Fruit fly (Drosophila melanogaster) whole organism, embryonic: Measurements from ENCODE around the gene Bap111.

Experiments
- CG1024 ChIP-seq: fragments of 200-800 bp; sonication (Bioruptor generic); IDR thresholded peaks from 2 replicates; pipeline ENCODE4 v1.3.6; 2022; ENCODE audit warnings: missing biosample characterization, missing genetic modification characterization
- CG10321 ChIP-seq: fragments of 200-800 bp; sonication (Bioruptor generic); IDR thresholded peaks from 2 replicates; pipeline ENCODE4 v1.3.6; 2022; ENCODE audit warnings: missing biosample characterization, missing genetic modification characterization
- CG10654 ChIP-seq: fragments of 200-800 bp; sonication (Bioruptor generic); optimal IDR thresholded peaks from 2 replicates; lab custom pipeline; 2016; ENCODE audit warnings: missing biosample characterization, missing genetic modification characterization
- CG11093 ChIP-seq: fragments of 200-800 bp; sonication (Bioruptor generic); IDR thresholded peaks from 3 replicates; pipeline ENCODE4 v1.3.6; 2022; ENCODE audit warnings: missing biosample characterization, missing genetic modification characterization
- CG12769 ChIP-seq: fragments of 200-800 bp; sonication (Bioruptor generic); optimal IDR thresholded peaks from 2 replicates; lab custom pipeline; 2019; ENCODE audit warnings: missing biosample characterization, mild to moderate bottlenecking, missing genetic modification characterization, moderate library complexity
- CG15479 ChIP-seq: fragments of 200-800 bp; sonication (Bioruptor generic); optimal IDR thresholded peaks from 3 replicates; lab custom pipeline; 2019; ENCODE audit warnings: missing biosample characterization, mild to moderate bottlenecking, missing genetic modification characterization, moderate library complexity
- CG4360 ChIP-seq: fragments of 200-800 bp; sonication (Bioruptor generic); IDR thresholded peaks from 2 replicates; pipeline ENCODE4 v1.3.6; 2022; ENCODE audit warnings: missing biosample characterization, missing genetic modification characterization
- CG4707 ChIP-seq: fragments of 200-800 bp; sonication (Bioruptor generic); optimal IDR thresholded peaks from 2 replicates; lab custom pipeline; 2018; ENCODE audit warnings: missing biosample characterization, mild to moderate bottlenecking, missing genetic modification characterization, moderate library complexity
- CG6689 ChIP-seq: fragments of 200-800 bp; sonication (Bioruptor generic); IDR thresholded peaks from 2 replicates; pipeline ENCODE4 v1.3.6; 2022; ENCODE audit warnings: missing biosample characterization, missing genetic modification characterization
- CG7372 ChIP-seq: fragments of 200-800 bp; sonication (Bioruptor generic); IDR thresholded peaks from 2 replicates; pipeline ENCODE4 v1.3.6; 2022; ENCODE audit warnings: missing biosample characterization, missing genetic modification characterization
- CG8290 ChIP-seq, 3 experiments: fragments of 200-800 bp; sonication (Bioruptor generic); optimal IDR thresholded peaks; 2 replicates each; lab custom pipeline; 2016 to 2019; ENCODE audit warnings: missing biosample characterization in 3 of 3, missing genetic modification characterization in 3 of 3, mild to moderate bottlenecking in 2 of 3, moderate library complexity in 1 of 3
- CG8944 ChIP-seq: fragments of 200-800 bp; sonication (Bioruptor generic); optimal IDR thresholded peaks from 3 replicates; lab custom pipeline; 2016; ENCODE audit warnings: missing biosample characterization, missing genetic modification characterization
- CG9727 ChIP-seq: fragments of 200-800 bp; sonication (Bioruptor generic); optimal IDR thresholded peaks from 3 replicates; lab custom pipeline; 2017; ENCODE audit warnings: missing biosample characterization, mild to moderate bottlenecking, missing genetic modification characterization
- Ets65A ChIP-seq: fragments of 200-800 bp; sonication (Bioruptor generic); peaks from one replicate; lab custom pipeline; 2016; ENCODE audit warnings: missing biosample characterization, missing genetic modification characterization
- Fer3 ChIP-seq: fragments of 200-800 bp; sonication (Bioruptor generic); optimal IDR thresholded peaks from 2 replicates; lab custom pipeline; 2018; ENCODE audit warnings: missing biosample characterization, mild to moderate bottlenecking, missing genetic modification characterization, moderate library complexity
- HLH54F ChIP-seq: fragments of 200-800 bp; sonication (Bioruptor generic); optimal IDR thresholded peaks from 3 replicates; lab custom pipeline; 2016; ENCODE audit warnings: missing biosample characterization, missing genetic modification characterization
- Hmr ChIP-seq: fragments of 200-800 bp; sonication (Bioruptor generic); optimal IDR thresholded peaks from 3 replicates; lab custom pipeline; 2017; ENCODE audit warnings: mild to moderate bottlenecking, missing biosample characterization, missing genetic modification reagents, missing genetic modification characterization
- Med ChIP-seq: fragments of 200-800 bp; sonication (Bioruptor generic); peaks from one replicate; lab custom pipeline; 2016; ENCODE audit warnings: missing biosample characterization, missing genetic modification characterization, mild to moderate bottlenecking, inconsistent platforms, moderate library complexity
- Pdp1 ChIP-seq, 2 experiments: fragments of 200-800 bp; sonication (Bioruptor generic); optimal IDR thresholded peaks; 3 replicates each; lab custom pipeline; 2016; ENCODE audit warnings: missing biosample characterization in 2 of 2, missing genetic modification characterization in 2 of 2, mild to moderate bottlenecking in 1 of 2, moderate library complexity in 1 of 2
- Poxn ChIP-seq: fragments of 200-800 bp; sonication (Bioruptor generic); IDR thresholded peaks from 2 replicates; pipeline ENCODE4 v1.3.6; 2022; ENCODE audit warnings: missing biosample characterization, missing genetic modification characterization
- Ptx1 ChIP-seq: fragments of 200-800 bp; sonication (Bioruptor generic); IDR thresholded peaks from 2 replicates; pipeline ENCODE4 v1.3.6; 2022; ENCODE audit warnings: missing biosample characterization, missing genetic modification characterization
- Sin3A ChIP-seq: fragments of >200 bp; optimal IDR thresholded peaks from 2 replicates; lab custom pipeline; 2018
- TFAM ChIP-seq: fragments of 200-800 bp; sonication (Bioruptor generic); optimal IDR thresholded peaks from 2 replicates; lab custom pipeline; 2017; ENCODE audit warnings: missing biosample characterization, missing genetic modification characterization, inconsistent platforms
- Trl ChIP-seq, 3 experiments: fragments of >200 bp in 2 of 3; fragments of 200-800 bp in 1 of 3; sonication (Bioruptor generic) in 1 of 3; optimal IDR thresholded peaks; 2 replicates in 1 of 3; 3 replicates in 2 of 3; lab custom pipeline; 2016 to 2017; ENCODE audit warnings: missing biosample characterization in 1 of 3, missing genetic modification characterization in 1 of 3
- ac ChIP-seq: fragments of 200-800 bp; sonication (Bioruptor generic); optimal IDR thresholded peaks from 3 replicates; lab custom pipeline; 2017; ENCODE audit warnings: missing biosample characterization, mild to moderate bottlenecking, missing genetic modification characterization
- bab2 ChIP-seq: fragments of 200-800 bp; sonication (Bioruptor generic); optimal IDR thresholded peaks from 2 replicates; lab custom pipeline; 2016; ENCODE audit warnings: missing biosample characterization, missing genetic modification characterization
- bsh ChIP-seq, 2 experiments: fragments of 200-800 bp; sonication (Bioruptor generic); optimal IDR thresholded peaks; 2 replicates each; lab custom pipeline; 2017 to 2018; ENCODE audit warnings: mild to moderate bottlenecking in 2 of 2, missing biosample characterization in 2 of 2, missing genetic modification characterization in 2 of 2, moderate library complexity in 1 of 2
- caup ChIP-seq: fragments of 200-800 bp; sonication (Bioruptor generic); optimal IDR thresholded peaks from 3 replicates; lab custom pipeline; 2017; ENCODE audit warnings: missing biosample characterization, mild to moderate bottlenecking, missing genetic modification characterization, moderate library complexity; ENCODE audit not compliant: severe bottlenecking
- chinmo ChIP-seq: fragments of 200-800 bp; sonication (Bioruptor generic); IDR thresholded peaks from 4 replicates; pipeline ENCODE4 v1.3.6; 2022; ENCODE audit warnings: missing biosample characterization, missing genetic modification characterization; ENCODE audit not compliant: partially characterized antibody
- ci ChIP-seq: fragments of 200-800 bp; sonication (Bioruptor generic); IDR thresholded peaks from 3 replicates; pipeline ENCODE4 v1.3.6; 2022; ENCODE audit warnings: missing biosample characterization, missing genetic modification characterization
- en ChIP-seq: fragments of 200-800 bp; sonication (Bioruptor generic); optimal IDR thresholded peaks from 2 replicates; lab custom pipeline; 2016; ENCODE audit warnings: missing biosample characterization, missing genetic modification characterization
- ewg ChIP-seq: fragments of 200-800 bp; sonication (Bioruptor generic); optimal IDR thresholded peaks from 3 replicates; lab custom pipeline; 2017; ENCODE audit warnings: mild to moderate bottlenecking, missing biosample characterization, missing genetic modification reagents, missing genetic modification characterization
- exex ChIP-seq: fragments of 200-800 bp; sonication (Bioruptor generic); optimal IDR thresholded peaks from 4 replicates; lab custom pipeline; 2018; ENCODE audit warnings: missing biosample characterization, mild to moderate bottlenecking, missing genetic modification characterization, moderate library complexity
- gcm2 ChIP-seq: fragments of 200-800 bp; sonication (Bioruptor generic); optimal IDR thresholded peaks from 2 replicates; lab custom pipeline; 2016; ENCODE audit warnings: missing biosample characterization, missing genetic modification characterization
- grn ChIP-seq: fragments of 200-800 bp; sonication (Bioruptor generic); optimal IDR thresholded peaks from 3 replicates; lab custom pipeline; 2017; ENCODE audit warnings: missing biosample characterization, missing genetic modification characterization
- h ChIP-seq: fragments of >200 bp; optimal IDR thresholded peaks from 2 replicates; lab custom pipeline; 2017
- hbn ChIP-seq: fragments of 200-800 bp; sonication (Bioruptor generic); IDR thresholded peaks from 2 replicates; pipeline ENCODE4 v1.3.6; 2022; ENCODE audit warnings: missing biosample characterization, missing genetic modification characterization; ENCODE audit not compliant: partially characterized antibody
- nmo ChIP-seq: fragments of 200-800 bp; sonication (Bioruptor generic); optimal IDR thresholded peaks from 2 replicates; lab custom pipeline; 2018; ENCODE audit warnings: missing biosample characterization, mild to moderate bottlenecking, missing genetic modification characterization, moderate library complexity
- pan ChIP-seq, 4 experiments: fragments of >200 bp in 3 of 4; fragments of 200-800 bp in 1 of 4; sonication (Bioruptor generic) in 1 of 4; optimal IDR thresholded peaks in 3 of 4; IDR thresholded peaks in 1 of 4; 2 replicates each; pipeline versions ENCODE4 v1.3.6 to Lab custom; 2017 to 2022; ENCODE audit warnings: missing biosample characterization in 2 of 4, missing genetic modification characterization in 2 of 4, mixed read lengths in 1 of 4
- pita ChIP-seq: fragments of 200-800 bp; sonication (Bioruptor generic); optimal IDR thresholded peaks from 2 replicates; lab custom pipeline; 2017; ENCODE audit warnings: missing biosample characterization, mild to moderate bottlenecking, missing genetic modification characterization
- repo ChIP-seq: fragments of 200-800 bp; sonication (Bioruptor generic); optimal IDR thresholded peaks from 2 replicates; lab custom pipeline; 2016; ENCODE audit warnings: missing biosample characterization, missing genetic modification characterization
- seq ChIP-seq: fragments of 200-800 bp; sonication (Bioruptor generic); IDR thresholded peaks from 2 replicates; pipeline ENCODE4 v1.3.6; 2022; ENCODE audit warnings: missing biosample characterization, missing genetic modification characterization
- sqz ChIP-seq: fragments of 200-800 bp; sonication (Bioruptor generic); optimal IDR thresholded peaks from 3 replicates; lab custom pipeline; 2018; ENCODE audit warnings: missing biosample characterization, mild to moderate bottlenecking, missing genetic modification characterization
- ssp ChIP-seq: fragments of 200-800 bp; sonication (Bioruptor generic); IDR thresholded peaks from 2 replicates; pipeline ENCODE4 v1.3.6; 2022; ENCODE audit warnings: missing biosample characterization, missing genetic modification characterization
- tio ChIP-seq: fragments of 200-800 bp; sonication (Bioruptor generic); optimal IDR thresholded peaks from 2 replicates; lab custom pipeline; 2017; ENCODE audit warnings: missing biosample characterization, missing genetic modification characterization, inconsistent platforms
- tll ChIP-seq, 2 experiments: fragments of 200-800 bp in 1 of 2; fragments of >200 bp in 1 of 2; sonication (Bioruptor generic) in 1 of 2; optimal IDR thresholded peaks; 2 replicates each; lab custom pipeline; 2017 to 2019; ENCODE audit warnings: missing biosample characterization in 2 of 2, missing genetic modification characterization in 2 of 2, mild to moderate bottlenecking in 1 of 2, moderate library complexity in 1 of 2
- trh ChIP-seq: fragments of 200-800 bp; sonication (Bioruptor generic); optimal IDR thresholded peaks from 2 replicates; lab custom pipeline; 2016; ENCODE audit warnings: missing biosample characterization, missing genetic modification characterization
- vvl ChIP-seq: fragments of 200-800 bp; sonication (Bioruptor generic); IDR thresholded peaks from 2 replicates; pipeline ENCODE4 v1.3.6; 2022; ENCODE audit warnings: missing biosample characterization, missing genetic modification characterization
- zen ChIP-seq: fragments of 200-800 bp; sonication (Bioruptor generic); optimal IDR thresholded peaks from 3 replicates; lab custom pipeline; 2018; ENCODE audit warnings: missing biosample characterization, mild to moderate bottlenecking, missing genetic modification characterization, moderate library complexity

Gene Bap111

DNA sequence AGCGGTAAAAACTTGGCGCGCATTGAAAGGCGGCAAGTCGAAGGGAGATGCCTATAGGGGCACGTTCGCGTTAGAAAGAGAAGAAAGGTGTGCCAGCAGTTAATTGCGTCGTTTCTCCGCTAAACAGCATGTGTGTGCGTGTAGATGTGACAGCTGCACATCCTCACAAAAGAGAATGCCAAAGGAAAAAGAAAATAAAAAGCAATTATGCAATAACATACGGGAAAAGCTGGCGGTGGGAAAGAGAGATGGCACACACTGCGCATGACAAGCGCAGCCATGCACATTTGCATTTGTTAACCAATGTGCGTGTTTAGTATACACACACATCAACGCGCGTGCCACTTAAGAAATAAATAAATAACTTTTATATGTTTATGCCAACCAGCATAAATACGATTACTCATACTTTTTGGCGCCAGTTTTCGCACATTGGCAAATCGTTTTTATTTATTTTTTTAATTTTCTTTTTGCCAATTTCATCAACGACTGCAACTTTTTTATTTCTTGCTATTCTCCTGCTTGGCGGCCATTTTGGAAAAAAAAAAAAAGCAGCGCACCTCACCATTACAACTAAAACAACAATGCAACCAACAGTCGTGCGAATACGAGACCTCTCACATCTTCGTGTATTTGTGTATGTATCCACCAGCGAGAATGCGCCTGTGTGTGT lies 6.7 kb downstream of the Bap111 start (continued):
- TF ChIP-seq CG8290 (GFP tag; optimal IDR thresholded peaks at IDR 0.05; lab: Kevin White, UChicago) (no peak), CG8290 (tag; optimal IDR thresholded peaks at IDR 0.05; lab: Kevin White, UChicago) (peak in 1 of 2 experiments; percentile 33), CG10654 (no peak), nmo (GFP tag; lab: Kevin White, UChicago) (no peak), bab2 (GFP tag; lab: Kevin White, UChicago) (no peak), Sin3A (lab: Kevin White, UChicago) (no peak), CG11093 (no peak), hbn (GFP tag; lab: Robert Waterston, UW) (no peak), seq (no peak), pan (optimal IDR thresholded peaks at IDR 0.05; lab: Kevin White, UChicago) (no peak), pan (GFP tag; optimal IDR thresholded peaks at IDR 0.05 in 1 of 2, IDR thresholded peaks at IDR 0.05 in 1 of 2) (no peak), caup (GFP tag; lab: Kevin White, UChicago) (no peak), exex (tag; lab: Kevin White, UChicago) (peak; percentile 5), bsh (GFP tag; optimal IDR thresholded peaks at IDR 0.05; lab: Kevin White, UChicago) (peak in 1 of 2 experiments; percentile 30), repo (GFP tag; lab: Kevin White, UChicago) (no peak), Fer3 (tag; lab: Kevin White, UChicago) (no peak), HLH54F (GFP tag; lab: Kevin White, UChicago) (no peak), sqz (peak; percentile 59), tio (GFP tag; lab: Kevin White, UChicago) (no peak), Med (GFP tag; lab: Kevin White, UChicago) (peak; percentile 73), gcm2 (GFP tag; lab: Kevin White, UChicago) (no peak), Ptx1 (GFP tag; lab: Robert Waterston, UW) (no peak), CG4707 (GFP tag; lab: Kevin White, UChicago) (no peak), ac (GFP tag; lab: Kevin White, UChicago) (peak; percentile 23), CG10321 (peak; percentile 94), TFAM (GFP tag; lab: Kevin White, UChicago) (no peak), chinmo (GFP tag; lab: Robert Waterston, UW) (peak; percentile 86; the same call in 3 of the 4 replicates), CG1024 (GFP tag; lab: Robert Waterston, UW) (no peak), Hmr (GFP tag; lab: Kevin White, UChicago) (no peak), CG6689 (GFP tag; lab: Robert Waterston, UW) (no peak), ssp (no peak), zen (peak; percentile 15), Trl (optimal IDR thresholded peaks at IDR 0.05; lab: Kevin White, UChicago) (no peak), Trl (GFP tag; optimal IDR thresholded peaks at IDR 0.05; lab: Kevin White, UChicago) (no peak), ewg (GFP tag; lab: Kevin White, UChicago) (peak; percentile 71), ci (GFP tag; lab: Robert Waterston, UW) (0 out of 3 replicates have a peak, but pooled peaks have one; percentile 21), CG7372 (GFP tag; lab: Robert Waterston, UW) (no peak), Poxn (GFP tag; lab: Robert Waterston, UW) (no peak), en (no peak), h (lab: Kevin White, UChicago) (no peak), vvl (GFP tag; lab: Robert Waterston, UW) (peak; percentile 56; the same call in 1 of the 2 replicates), CG12769 (tag; lab: Kevin White, UChicago) (no peak), grn (GFP tag; lab: Kevin White, UChicago) (no peak), CG4360 (GFP tag; lab: Robert Waterston, UW) (no peak), tll (GFP tag; optimal IDR thresholded peaks at IDR 0.05; lab: Kevin White, UChicago) (peak in 1 of 2 experiments; percentile 24), pita (no peak), Ets65A (GFP tag; lab: Kevin White, UChicago) (peak; percentile 4), CG9727 (GFP tag; lab: Kevin White, UChicago) (peak; percentile 1), CG8944 (no peak), CG15479 (GFP tag; lab: Kevin White, UChicago) (peak; percentile 46), Pdp1 (GFP tag; optimal IDR thresholded peaks at IDR 0.05; lab: Kevin White, UChicago) (peak in 1 of 2 experiments; percentile 96), trh (GFP tag; lab: Kevin White, UChicago) (no peak)
